Worm (Caenorhabditis elegans) whole organism, L3 larva: Measurements from ENCODE around the gene msd-2.

Experiments
- R02D3.7 ChIP-seq: fragments of 150-350 bp; optimal IDR thresholded peaks from 2 replicates; lab custom pipeline; 2014; ENCODE audit warnings: missing biosample characterization, missing genetic modification characterization
- ZK546.5 ChIP-seq: sonication (generic microtip); optimal IDR thresholded peaks from 2 replicates; lab custom pipeline; 2017; ENCODE audit warnings: missing biosample characterization, missing genetic modification characterization
- nhr-12 ChIP-seq: fragments of 150-350 bp; optimal IDR thresholded peaks from 2 replicates; lab custom pipeline; 2014; ENCODE audit warnings: missing biosample characterization, missing genetic modification characterization
- nhr-43 ChIP-seq: sonication (generic microtip); optimal IDR thresholded peaks from 2 replicates; lab custom pipeline; 2016; ENCODE audit warnings: mild to moderate bottlenecking, missing genetic modification characterization, missing compliant biosample characterization; ENCODE audit not compliant: poor library complexity, severe bottlenecking
- pqm-1 ChIP-seq: fragments of 150-350 bp; optimal IDR thresholded peaks from 2 replicates; lab custom pipeline; 2017; ENCODE audit warnings: missing biosample characterization, missing genetic modification characterization, inconsistent platforms
- snpc-4 ChIP-seq: fragments of 150-350 bp; optimal IDR thresholded peaks from 2 replicates; lab custom pipeline; 2014; ENCODE audit warnings: missing biosample characterization, missing genetic modification characterization
- unc-39 ChIP-seq: sonication (generic microtip); optimal IDR thresholded peaks from 4 replicates; lab custom pipeline; 2017; ENCODE audit warnings: missing biosample characterization, missing genetic modification characterization
- ztf-4 ChIP-seq: fragments of 150-350 bp; optimal IDR thresholded peaks from 2 replicates; lab custom pipeline; 2014; ENCODE audit warnings: missing biosample characterization, missing genetic modification characterization

msd-2 gene

DNA sequence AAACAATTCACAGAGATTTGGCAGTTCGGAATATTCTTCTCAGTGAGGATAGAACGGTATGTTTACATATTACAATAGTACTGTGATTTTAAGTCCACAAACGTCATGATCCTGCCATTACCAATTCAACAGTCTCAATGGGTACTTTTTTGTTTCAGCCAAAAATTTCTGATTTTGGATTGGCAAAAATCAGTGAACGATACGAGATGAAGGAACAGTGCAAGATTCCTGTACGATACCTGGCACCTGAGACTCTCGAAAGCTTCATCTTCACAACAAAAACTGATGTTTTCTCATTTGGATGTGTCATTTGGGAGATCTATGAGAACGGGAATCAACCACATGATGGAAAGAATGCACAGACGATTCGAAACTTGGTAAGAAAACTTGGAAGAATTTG, 49.1 kb downstream of the msd-2 start:
- no peak for TF ChIP-seq nhr-43
- no peak for TF ChIP-seq snpc-4
- no peak for TF ChIP-seq unc-39 (tag; lab: Kevin White, UChicago)
- no peak for TF ChIP-seq nhr-12 (tag; lab: Kevin White, UChicago)
- TF ChIP-seq R02D3.7 (tag; lab: Kevin White, UChicago), result no peak
- TF ChIP-seq ztf-4 (tag; lab: Kevin White, UChicago), result no peak
- TF ChIP-seq pqm-1 (tag; lab: Kevin White, UChicago), result no peak
- no peak for TF ChIP-seq ZK546.5 (tag; lab: Kevin White, UChicago)
